Fruit fly (Drosophila melanogaster): ENCODE results near the gene CG9330.

The CG9330 gene

DNA sequence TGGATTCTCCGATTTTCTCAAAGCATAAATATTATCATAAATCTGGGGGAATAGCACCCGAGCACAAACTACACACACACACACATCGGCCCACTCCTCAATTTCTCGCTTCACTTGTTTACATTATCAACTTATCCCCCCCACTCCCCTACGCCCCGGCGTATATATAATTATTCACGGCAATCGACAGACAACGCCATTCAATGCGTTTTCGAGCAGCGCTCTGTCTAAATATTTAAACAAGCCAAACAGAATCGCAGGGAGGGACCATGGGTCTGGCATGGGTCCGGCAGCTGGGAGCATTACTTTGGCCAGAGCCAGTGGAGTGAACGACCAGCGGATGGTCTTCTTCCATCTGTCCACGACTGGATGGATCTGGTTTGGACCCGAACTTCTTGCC lies 10.4 kb upstream of the CG9330 start (continued):
- TF ChIP-seq CG7928 (GFP tag; optimal IDR thresholded peaks at IDR 0.05) (no peak), CG16813 (GFP tag; IDR thresholded peaks at IDR 0.05; ENCODE audit: partially characterized antibody) (no peak), bab2 (GFP tag; optimal IDR thresholded peaks at IDR 0.05) (peak; percentile 66), CG4730 (GFP tag; IDR thresholded peaks at IDR 0.05) (no peak), CG31388 (GFP tag; optimal IDR thresholded peaks at IDR 0.05) (no peak), hkb (optimal IDR thresholded peaks at IDR 0.05) (no peak), hkb (GFP tag; IDR thresholded peaks at IDR 0.05) (no peak), ac (GFP tag; optimal IDR thresholded peaks at IDR 0.05) (peak; percentile 12), dimm (GFP tag; IDR thresholded peaks at IDR 0.05) (peak; percentile 36; the same call in 1 of the 2 replicates), da (GFP tag; optimal IDR thresholded peaks at IDR 0.05) (peak; percentile 2), CG13123 (GFP tag; optimal IDR thresholded peaks at IDR 0.05) (no peak), sc (optimal IDR thresholded peaks at IDR 0.05) (no peak), sc (GFP tag; optimal IDR thresholded peaks at IDR 0.05) (peak; percentile 12), CG6813 (GFP tag; optimal IDR thresholded peaks at IDR 0.05) (peak; percentile 62), CG12219 (GFP tag; optimal IDR thresholded peaks at IDR 0.05) (peak; percentile 44), NfI (GFP tag; optimal IDR thresholded peaks at IDR 0.05) (peak; percentile 20), CG3995 (GFP tag; optimal IDR thresholded peaks at IDR 0.05) (no peak), twi (tag; optimal IDR thresholded peaks at IDR 0.05) (peak; percentile 60), CG17802 (tag; optimal IDR thresholded peaks at IDR 0.05) (peak; percentile 48), zfh1 (GFP tag; IDR thresholded peaks at IDR 0.05) (peak; percentile 42; the same call in 1 of the 3 replicates), gem (tag; optimal IDR thresholded peaks at IDR 0.05) (peak; percentile 50), CG42726 (GFP tag; IDR thresholded peaks at IDR 0.05; ENCODE audit: partially characterized antibody) (no peak), CG2712 (tag; optimal IDR thresholded peaks at IDR 0.05) (peak; percentile 38), CG13424 (tag; optimal IDR thresholded peaks at IDR 0.05) (peak; percentile 49), CG13775 (GFP tag; optimal IDR thresholded peaks at IDR 0.05) (no peak), ftz-f1 (GFP tag; optimal IDR thresholded peaks at IDR 0.05) (peak; percentile 10), Optix (GFP tag; IDR thresholded peaks at IDR 0.05) (no peak; the same call in 2 of the 3 replicates), Blimp-1 (GFP tag; optimal IDR thresholded peaks at IDR 0.05) (peak; percentile 39), CG14710 (tag; optimal IDR thresholded peaks at IDR 0.05) (peak; percentile 21), Camta (GFP tag; optimal IDR thresholded peaks at IDR 0.05) (peak; percentile 17), CG4707 (GFP tag; optimal IDR thresholded peaks at IDR 0.05) (peak; percentile 67), CG7963 (GFP tag; IDR thresholded peaks at IDR 0.05; ENCODE audit: partially characterized antibody) (no peak), CG11504 (tag; optimal IDR thresholded peaks at IDR 0.05) (peak; percentile 36), esg (GFP tag; conservative IDR thresholded peaks at IDR 0.05) (no peak), Ada2b (GFP tag; IDR thresholded peaks at IDR 0.05) (0 out of 2 replicates have a peak, but pooled peaks have one; percentile 7), scrt (GFP tag; optimal IDR thresholded peaks at IDR 0.05) (no peak), dpn (GFP tag; optimal IDR thresholded peaks at IDR 0.05) (peak in 1 of 2 experiments; percentile 5), chm (GFP tag; IDR thresholded peaks at IDR 0.05) (peak; percentile 13; the same call in 1 of the 2 replicates), Hr39 (optimal IDR thresholded peaks at IDR 0.05) (no peak), row (GFP tag; IDR thresholded peaks at IDR 0.05) (no peak), grn (GFP tag; optimal IDR thresholded peaks at IDR 0.05) (peak; percentile 1), CG2202 (tag; optimal IDR thresholded peaks at IDR 0.05) (peak; percentile 45), CG7556 (GFP tag; optimal IDR thresholded peaks at IDR 0.05) (peak; percentile 9), CG5953 (GFP tag; IDR thresholded peaks at IDR 0.05) (peak; percentile 33; the same call in 1 of the 2 replicates), sqz (GFP tag; optimal IDR thresholded peaks at IDR 0.05) (peak; percentile 24), ase (GFP tag; IDR thresholded peaks at IDR 0.05) (no peak), CG14050 (GFP tag; IDR thresholded peaks at IDR 0.05) (peak; percentile 23; the same call in 2 of the 3 replicates), Mad (GFP tag; optimal IDR thresholded peaks at IDR 0.05) (peak; percentile 22), Scr (GFP tag; IDR thresholded peaks at IDR 0.05; ENCODE audit: partially characterized antibody) (no peak), Side (GFP tag; optimal IDR thresholded peaks at IDR 0.05) (peak; percentile 56), D19A (tag; optimal IDR thresholded peaks at IDR 0.05) (peak; percentile 8)
